Fruit fly (Drosophila melanogaster) whole organism, embryonic: ENCODE data around the gene CG32855.
A peak's percentile ranks its signal among the peaks of the same experiment; 100 is the strongest.

Experiments
- Atf-2 ChIP-seq: fragments of 200-800 bp; sonication (Bioruptor generic); optimal IDR thresholded peaks from 2 replicates; lab custom pipeline; 2016; ENCODE audit warnings: missing biosample characterization, missing genetic modification characterization
- Atf3 ChIP-seq: fragments of 200-800 bp; sonication (Bioruptor generic); optimal IDR thresholded peaks from 3 replicates; lab custom pipeline; 2016; ENCODE audit warnings: missing biosample characterization, missing genetic modification characterization
- CG10274 ChIP-seq: fragments of 200-800 bp; sonication (Bioruptor generic); optimal IDR thresholded peaks from 3 replicates; lab custom pipeline; 2017; ENCODE audit warnings: missing biosample characterization, mild to moderate bottlenecking, missing genetic modification characterization
- CG11247 ChIP-seq: fragments of 200-800 bp; sonication (Bioruptor generic); IDR thresholded peaks from 2 replicates; pipeline ENCODE4 v1.3.6; 2022; ENCODE audit warnings: missing biosample characterization, missing genetic modification characterization
- CG12744 ChIP-seq: fragments of 200-800 bp; sonication (Bioruptor generic); optimal IDR thresholded peaks from 2 replicates; lab custom pipeline; 2016; ENCODE audit warnings: missing biosample characterization, missing genetic modification characterization
- CG13624 ChIP-seq: fragments of 200-800 bp; sonication (Bioruptor generic); optimal IDR thresholded peaks from 2 replicates; lab custom pipeline; 2016; ENCODE audit warnings: missing biosample characterization, missing genetic modification characterization
- CG17361 ChIP-seq: fragments of 200-800 bp; sonication (Bioruptor generic); IDR thresholded peaks from 3 replicates; pipeline ENCODE4 v1.3.6; 2022; ENCODE audit warnings: missing biosample characterization, missing genetic modification characterization
- CG2199 ChIP-seq: fragments of 200-800 bp; sonication (Bioruptor generic); IDR thresholded peaks from 3 replicates; pipeline ENCODE4 v1.3.6; 2022; ENCODE audit warnings: missing biosample characterization, missing genetic modification characterization
- CG2678 ChIP-seq: fragments of 200-800 bp; sonication (Bioruptor generic); optimal IDR thresholded peaks from 3 replicates; lab custom pipeline; 2019; ENCODE audit warnings: missing biosample characterization, mild to moderate bottlenecking, missing genetic modification characterization, moderate library complexity
- CG31224 ChIP-seq: fragments of 200-800 bp; sonication (Bioruptor generic); IDR thresholded peaks from 2 replicates; pipeline ENCODE4 v1.3.6; 2022; ENCODE audit warnings: missing biosample characterization, missing genetic modification characterization
- CG32532 ChIP-seq: fragments of 200-800 bp; sonication (Bioruptor generic); IDR thresholded peaks from 2 replicates; pipeline ENCODE4 v1.3.6; 2022; ENCODE audit warnings: missing biosample characterization, missing genetic modification characterization
- CG43689 ChIP-seq: fragments of 200-800 bp; sonication (Bioruptor generic); IDR thresholded peaks from 2 replicates; pipeline ENCODE4 v1.3.6; 2022; ENCODE audit warnings: missing biosample characterization, missing genetic modification characterization
- CG4617 ChIP-seq: fragments of 200-800 bp; sonication (Bioruptor generic); optimal IDR thresholded peaks from 3 replicates; lab custom pipeline; 2016; ENCODE audit warnings: missing biosample characterization, missing genetic modification characterization, borderline replicate concordance
- CG5180 ChIP-seq: fragments of 200-800 bp; sonication (Bioruptor generic); optimal IDR thresholded peaks from 3 replicates; lab custom pipeline; 2017; ENCODE audit warnings: missing biosample characterization, missing genetic modification characterization, mild to moderate bottlenecking, moderate library complexity, missing genetic modification reagents
- CG7987 ChIP-seq: fragments of 200-800 bp; sonication (Bioruptor generic); optimal IDR thresholded peaks from 2 replicates; lab custom pipeline; 2018; ENCODE audit warnings: missing biosample characterization, mild to moderate bottlenecking, missing genetic modification characterization, moderate library complexity
- Chrac-16 ChIP-seq: fragments of 200-800 bp; sonication (Bioruptor generic); optimal IDR thresholded peaks from 3 replicates; lab custom pipeline; 2016; ENCODE audit warnings: missing biosample characterization, missing genetic modification characterization
- CoRest ChIP-seq: fragments of 200-800 bp; sonication (Bioruptor generic); optimal IDR thresholded peaks from 3 replicates; lab custom pipeline; 2018; ENCODE audit warnings: missing biosample characterization, mild to moderate bottlenecking, missing genetic modification characterization, moderate library complexity
- CrebB ChIP-seq: fragments of 200-800 bp; sonication (Bioruptor generic); optimal IDR thresholded peaks from 3 replicates; lab custom pipeline; 2018; ENCODE audit warnings: missing biosample characterization, mild to moderate bottlenecking, missing genetic modification characterization
- Drgx ChIP-seq: fragments of 200-800 bp; sonication (Bioruptor generic); IDR thresholded peaks from 2 replicates; pipeline ENCODE4 v1.3.6; 2022; ENCODE audit warnings: missing biosample characterization, missing genetic modification characterization
- Eip74EF ChIP-seq, 2 experiments: fragments of 200-800 bp in 1 of 2; fragments of >200 bp in 1 of 2; sonication (Bioruptor generic) in 1 of 2; optimal IDR thresholded peaks; 2 replicates each; lab custom pipeline; 2017 to 2019; ENCODE audit warnings: missing biosample characterization in 2 of 2, missing genetic modification characterization in 2 of 2, mild to moderate bottlenecking in 1 of 2, moderate library complexity in 1 of 2
- Gug ChIP-seq: fragments of 200-800 bp; sonication (Bioruptor generic); IDR thresholded peaks from 4 replicates; pipeline ENCODE4 v1.3.6; 2022; ENCODE audit warnings: missing biosample characterization, missing genetic modification characterization
- HLH4C ChIP-seq: fragments of 200-800 bp; sonication (Bioruptor generic); IDR thresholded peaks from 3 replicates; pipeline ENCODE4 v1.3.6; 2022; ENCODE audit warnings: missing biosample characterization, missing genetic modification characterization; ENCODE audit not compliant: partially characterized antibody
- HLHmδ ChIP-seq: fragments of 200-800 bp; sonication (Bioruptor generic); optimal IDR thresholded peaks from 2 replicates; lab custom pipeline; 2018; ENCODE audit warnings: missing biosample characterization, mild to moderate bottlenecking, missing genetic modification characterization, moderate library complexity
- HmgZ ChIP-seq: fragments of 200-800 bp; sonication (Bioruptor generic); optimal IDR thresholded peaks from 2 replicates; lab custom pipeline; 2018; ENCODE audit warnings: missing biosample characterization, mild to moderate bottlenecking, missing genetic modification characterization
- Hr51 ChIP-seq, 2 experiments: fragments of 200-800 bp; sonication (Bioruptor generic); optimal IDR thresholded peaks; 2 replicates in 1 of 2; 3 replicates in 1 of 2; lab custom pipeline; 2016 to 2018; ENCODE audit warnings: missing biosample characterization in 2 of 2, missing genetic modification characterization in 2 of 2, mild to moderate bottlenecking in 1 of 2, moderate library complexity in 1 of 2
- Myb ChIP-seq: fragments of 200-800 bp; sonication (Bioruptor generic); optimal IDR thresholded peaks from 2 replicates; lab custom pipeline; 2016; ENCODE audit warnings: missing biosample characterization, missing genetic modification characterization
- Neu2 ChIP-seq: fragments of 200-800 bp; sonication (Bioruptor generic); optimal IDR thresholded peaks from 3 replicates; lab custom pipeline; 2016; ENCODE audit warnings: missing biosample characterization, missing genetic modification characterization, borderline replicate concordance
- NfI ChIP-seq: fragments of 200-800 bp; sonication (Bioruptor generic); optimal IDR thresholded peaks from 3 replicates; lab custom pipeline; 2018; ENCODE audit warnings: missing biosample characterization, mild to moderate bottlenecking, missing genetic modification characterization, moderate library complexity
- PHDP ChIP-seq: fragments of 200-800 bp; sonication (Bioruptor generic); optimal IDR thresholded peaks from 3 replicates; lab custom pipeline; 2018; ENCODE audit warnings: missing biosample characterization, mild to moderate bottlenecking, missing genetic modification characterization, moderate library complexity
- Ptx1 ChIP-seq: fragments of 200-800 bp; sonication (Bioruptor generic); IDR thresholded peaks from 2 replicates; pipeline ENCODE4 v1.3.6; 2022; ENCODE audit warnings: missing biosample characterization, missing genetic modification characterization
- Usf ChIP-seq: fragments of 200-800 bp; sonication (Bioruptor generic); optimal IDR thresholded peaks from 2 replicates; lab custom pipeline; 2017; ENCODE audit warnings: missing genotype, missing biosample characterization, missing genetic modification characterization
- Xrp1 ChIP-seq: fragments of 200-800 bp; sonication (Bioruptor generic); IDR thresholded peaks from 2 replicates; pipeline ENCODE4 v1.3.6; 2022; ENCODE audit warnings: missing biosample characterization, missing genetic modification characterization
- cad ChIP-seq: fragments of >200 bp; optimal IDR thresholded peaks from 2 replicates; lab custom pipeline; 2017; ENCODE audit warnings: missing biosample characterization, missing genetic modification characterization
- chinmo ChIP-seq: fragments of 200-800 bp; sonication (Bioruptor generic); IDR thresholded peaks from 4 replicates; pipeline ENCODE4 v1.3.6; 2022; ENCODE audit warnings: missing biosample characterization, missing genetic modification characterization; ENCODE audit not compliant: partially characterized antibody
- kni ChIP-seq: fragments of 200-800 bp; sonication (Bioruptor generic); optimal IDR thresholded peaks from 3 replicates; lab custom pipeline; 2017; ENCODE audit warnings: mild to moderate bottlenecking, missing biosample characterization, missing genetic modification reagents, missing genetic modification characterization
- lola ChIP-seq, 3 experiments: fragments of >200 bp in 2 of 3; fragments of 200-800 bp in 1 of 3; sonication (Bioruptor generic) in 1 of 3; optimal IDR thresholded peaks; 2 replicates each; lab custom pipeline; 2017 to 2019; ENCODE audit warnings: missing biosample characterization in 3 of 3, missing genetic modification characterization in 3 of 3, mild to moderate bottlenecking in 1 of 3, moderate library complexity in 1 of 3
- onecut ChIP-seq: fragments of 200-800 bp; sonication (Bioruptor generic); IDR thresholded peaks from 2 replicates; pipeline ENCODE4 v1.3.6; 2022; ENCODE audit warnings: missing biosample characterization, missing genetic modification characterization
- phol ChIP-seq: fragments of 200-800 bp; sonication (Bioruptor generic); optimal IDR thresholded peaks from 3 replicates; lab custom pipeline; 2018; ENCODE audit warnings: missing biosample characterization, mild to moderate bottlenecking, missing genetic modification characterization, moderate library complexity
- repo ChIP-seq: fragments of 200-800 bp; sonication (Bioruptor generic); optimal IDR thresholded peaks from 2 replicates; lab custom pipeline; 2016; ENCODE audit warnings: missing biosample characterization, missing genetic modification characterization
- rib ChIP-seq: fragments of 200-800 bp; sonication (Bioruptor generic); IDR thresholded peaks from 2 replicates; pipeline ENCODE4 v1.3.6; 2022; ENCODE audit warnings: missing biosample characterization, missing genetic modification characterization
- run ChIP-seq: fragments of 200-800 bp; sonication (Bioruptor generic); optimal IDR thresholded peaks from 3 replicates; lab custom pipeline; 2018; ENCODE audit warnings: missing biosample characterization, mild to moderate bottlenecking, missing genetic modification characterization
- seq ChIP-seq: fragments of 200-800 bp; sonication (Bioruptor generic); IDR thresholded peaks from 2 replicates; pipeline ENCODE4 v1.3.6; 2022; ENCODE audit warnings: missing biosample characterization, missing genetic modification characterization
- shn ChIP-seq: fragments of 200-800 bp; sonication (Bioruptor generic); optimal IDR thresholded peaks from 3 replicates; lab custom pipeline; 2016; ENCODE audit warnings: missing biosample characterization, missing genetic modification characterization
- slou ChIP-seq: fragments of 200-800 bp; sonication (Bioruptor generic); optimal IDR thresholded peaks from 3 replicates; lab custom pipeline; 2016; ENCODE audit warnings: missing biosample characterization, missing genetic modification characterization
- sob ChIP-seq: fragments of 200-800 bp; sonication (Bioruptor generic); IDR thresholded peaks from 2 replicates; pipeline ENCODE4 v1.3.6; 2022; ENCODE audit warnings: missing biosample characterization, missing genetic modification characterization
- stc ChIP-seq: fragments of 200-800 bp; sonication (Bioruptor generic); IDR thresholded peaks from 2 replicates; pipeline ENCODE4 v1.3.6; 2022; ENCODE audit warnings: missing biosample characterization, missing genetic modification characterization
- tap ChIP-seq: fragments of 200-800 bp; optimal IDR thresholded peaks from 3 replicates; lab custom pipeline; 2019; ENCODE audit warnings: missing biosample characterization, mild to moderate bottlenecking, missing genetic modification characterization, moderate library complexity
- tgo ChIP-seq: fragments of 200-800 bp; sonication (Bioruptor generic); IDR thresholded peaks from 3 replicates; pipeline ENCODE4 v1.3.6; 2022; ENCODE audit warnings: missing biosample characterization, missing genetic modification characterization
- twi ChIP-seq: fragments of 200-800 bp; optimal IDR thresholded peaks from 2 replicates; lab custom pipeline; 2019; ENCODE audit warnings: missing biosample characterization, mild to moderate bottlenecking, missing genetic modification characterization, moderate library complexity
- vfl ChIP-seq: fragments of 200-800 bp; sonication (Bioruptor generic); optimal IDR thresholded peaks from 2 replicates; lab custom pipeline; 2016; ENCODE audit warnings: missing biosample characterization, missing genetic modification characterization
- vvl ChIP-seq: fragments of 200-800 bp; sonication (Bioruptor generic); IDR thresholded peaks from 2 replicates; pipeline ENCODE4 v1.3.6; 2022; ENCODE audit warnings: missing biosample characterization, missing genetic modification characterization

The CG32855 gene

dm6 chr3R:16051329-16051679, 29.5 kb downstream of the CG32855 start (continued):
- TF ChIP-seq vfl (GFP tag; lab: Kevin White, UChicago) (no peak), chinmo (0 out of 4 replicates have a peak, but pooled peaks have one; percentile 62), CG2199 (GFP tag; lab: Robert Waterston, UW) (0 out of 3 replicates have a peak, but pooled peaks have one; percentile 44), CG11247 (GFP tag; lab: Robert Waterston, UW) (no peak), CG32532 (peak; percentile 13; the same call in 1 of the 2 replicates), Drgx (GFP tag; lab: Robert Waterston, UW) (peak; percentile 65), CG17361 (GFP tag; lab: Robert Waterston, UW) (no peak), Atf-2 (no peak), vvl (GFP tag; lab: Robert Waterston, UW) (peak; percentile 50; the same call in 1 of the 2 replicates), rib (GFP tag; lab: Robert Waterston, UW) (no peak), CG5180 (GFP tag; lab: Kevin White, UChicago) (peak; percentile 69), onecut (GFP tag; lab: Robert Waterston, UW) (no peak), CG13624 (GFP tag; lab: Kevin White, UChicago) (peak; percentile 4), sob (GFP tag; lab: Robert Waterston, UW) (no peak), CG2678 (no peak), Usf (GFP tag; lab: Kevin White, UChicago) (no peak), Neu2 (GFP tag; lab: Kevin White, UChicago) (no peak), phol (no peak), Ptx1 (0 out of 2 replicates have a peak, but pooled peaks have one; percentile 6), CG12744 (GFP tag; lab: Kevin White, UChicago) (no peak), CG43689 (GFP tag; lab: Robert Waterston, UW) (no peak), HLHmδ (no peak), Chrac-16 (GFP tag; lab: Kevin White, UChicago) (peak; percentile 17), CG31224 (0 out of 2 replicates have a peak, but pooled peaks have one; percentile 10), HmgZ (no peak), NfI (GFP tag; lab: Kevin White, UChicago) (peak; percentile 2), CoRest (tag; lab: Kevin White, UChicago) (no peak), seq (no peak), lola (GFP tag; optimal IDR thresholded peaks at IDR 0.05; lab: Kevin White, UChicago) (no peak), PHDP (no peak), Gug (GFP tag; lab: Robert Waterston, UW) (no peak), shn (GFP tag; lab: Kevin White, UChicago) (peak; percentile 3), kni (GFP tag; lab: Kevin White, UChicago) (peak; percentile 4), repo (GFP tag; lab: Kevin White, UChicago) (peak; percentile 32), Myb (GFP tag; lab: Kevin White, UChicago) (peak; percentile 49), Eip74EF (GFP tag; optimal IDR thresholded peaks at IDR 0.05; lab: Kevin White, UChicago) (no peak), Hr51 (GFP tag; optimal IDR thresholded peaks at IDR 0.05; lab: Kevin White, UChicago) (no peak), twi (tag; lab: Kevin White, UChicago) (no peak), Atf3 (GFP tag; lab: Kevin White, UChicago) (no peak), CG10274 (GFP tag; lab: Kevin White, UChicago) (peak; percentile 88), cad (GFP tag; lab: Kevin White, UChicago) (no peak), CG7987 (GFP tag; lab: Kevin White, UChicago) (no peak), CrebB (tag; lab: Kevin White, UChicago) (no peak), run (no peak), slou (GFP tag; lab: Kevin White, UChicago) (no peak), tgo (peak; percentile 13; the same call in 1 of the 3 replicates), tap (tag; lab: Kevin White, UChicago) (no peak), stc (GFP tag; lab: Robert Waterston, UW) (no peak), CG4617 (GFP tag; lab: Kevin White, UChicago) (no peak), Xrp1 (GFP tag; lab: Robert Waterston, UW) (no peak), HLH4C (GFP tag; lab: Robert Waterston, UW) (no peak)
